Fruit fly (Drosophila melanogaster): ENCODE data around the gene Raf.

- TF ChIP-seq CG8478 (optimal IDR thresholded peaks at IDR 0.05) (no peak), CTCF (optimal IDR thresholded peaks at IDR 0.05) (no peak)
These were observed 67.1 kb downstream of the Raf start for dm6 chrX:2362414-2362813.

Data from S2 (cell line).